Worm (Caenorhabditis elegans) whole organism, L3 larva: ENCODE results near the gene F23H11.7.

Experiments
- ceh-82 ChIP-seq: fragments of 150-350 bp; optimal IDR thresholded peaks from 2 replicates; lab custom pipeline; 2014; ENCODE audit warnings: missing biosample characterization, missing genetic modification characterization
- nhr-11 ChIP-seq: fragments of 150-350 bp; optimal IDR thresholded peaks from 2 replicates; lab custom pipeline; 2014; ENCODE audit warnings: missing biosample characterization, missing genetic modification characterization

ce11 chrIII:941958-942357, 22.7 kb upstream of the F23H11.7 start:
- no peak for TF ChIP-seq nhr-11 (tag; lab: Kevin White, UChicago)
- no peak for TF ChIP-seq ceh-82 (tag; lab: Kevin White, UChicago)
